Fruit fly (Drosophila melanogaster): ENCODE data around the gene CG33271.

CG33271 gene

dm6 chr3L:11533704-11534319 lies 43.5 kb downstream of the CG33271 start (continued):
- TF ChIP-seq Trl (optimal IDR thresholded peaks at IDR 0.05) (no peak), Trl (GFP tag; optimal IDR thresholded peaks at IDR 0.05) (peak; percentile 38), CG11696 (GFP tag; IDR thresholded peaks at IDR 0.05) (no peak), HLH4C (GFP tag; IDR thresholded peaks at IDR 0.05; ENCODE audit: partially characterized antibody) (no peak), her (GFP tag; optimal IDR thresholded peaks at IDR 0.05) (no peak), CG16779 (GFP tag; IDR thresholded peaks at IDR 0.05) (no peak), Sox102F (GFP tag; optimal IDR thresholded peaks at IDR 0.05) (peak; percentile 48), CG33557 (GFP tag; optimal IDR thresholded peaks at IDR 0.05) (no peak), repo (GFP tag; optimal IDR thresholded peaks at IDR 0.05) (no peak), CG5953 (GFP tag; IDR thresholded peaks at IDR 0.05) (no peak), insv (GFP tag; optimal IDR thresholded peaks at IDR 0.05) (no peak), jigr1 (GFP tag; IDR thresholded peaks at IDR 0.05) (no peak), Hr51 (GFP tag; optimal IDR thresholded peaks at IDR 0.05) (peak in 1 of 2 experiments; percentile 64), pan (optimal IDR thresholded peaks at IDR 0.05) (no peak), pan (GFP tag; optimal IDR thresholded peaks at IDR 0.05 in 1 of 2, IDR thresholded peaks at IDR 0.05 in 1 of 2) (peak in 1 of 2 experiments; percentile 6), croc (GFP tag; conservative IDR thresholded peaks at IDR 0.05) (no peak), CG13287 (GFP tag; IDR thresholded peaks at IDR 0.05; ENCODE audit: partially characterized antibody) (no peak), CG9876 (GFP tag; optimal IDR thresholded peaks at IDR 0.05) (no peak), CG6765 (GFP tag; optimal IDR thresholded peaks at IDR 0.05) (peak; percentile 22), CG4617 (GFP tag; optimal IDR thresholded peaks at IDR 0.05; ENCODE audit: borderline replicate concordance) (no peak), CG10654 (GFP tag; optimal IDR thresholded peaks at IDR 0.05) (no peak), danr (GFP tag; IDR thresholded peaks at IDR 0.05) (no peak), CkIIα-i1 (GFP tag; IDR thresholded peaks at IDR 0.05) (no peak), shn (GFP tag; optimal IDR thresholded peaks at IDR 0.05) (no peak), emc (GFP tag; optimal IDR thresholded peaks at IDR 0.05) (no peak), CG10147 (GFP tag; optimal IDR thresholded peaks at IDR 0.05) (peak; percentile 23), CG5245 (GFP tag; optimal IDR thresholded peaks at IDR 0.05) (no peak), CG1602 (GFP tag; optimal IDR thresholded peaks at IDR 0.05) (no peak), Doc2 (GFP tag; IDR thresholded peaks at IDR 0.05) (no peak), CG12659 (GFP tag; optimal IDR thresholded peaks at IDR 0.05) (peak; percentile 38), CG2120 (GFP tag; optimal IDR thresholded peaks at IDR 0.05) (peak; percentile 75), CG2889 (GFP tag; IDR thresholded peaks at IDR 0.05) (no peak), CG4730 (GFP tag; IDR thresholded peaks at IDR 0.05) (no peak), amos (GFP tag; IDR thresholded peaks at IDR 0.05; ENCODE audit: partially characterized antibody) (no peak), CG8388 (GFP tag; optimal IDR thresholded peaks at IDR 0.05) (no peak), CG15269 (tag; optimal IDR thresholded peaks at IDR 0.05) (peak; percentile 76), sqz (GFP tag; optimal IDR thresholded peaks at IDR 0.05) (no peak), abd-A (tag; optimal IDR thresholded peaks at IDR 0.05) (peak; percentile 16), CG14441 (GFP tag; IDR thresholded peaks at IDR 0.05) (no peak), gcm2 (GFP tag; optimal IDR thresholded peaks at IDR 0.05) (no peak), unc-4 (GFP tag; IDR thresholded peaks at IDR 0.05; ENCODE audit: partially characterized antibody) (no peak), CG7357 (GFP tag; IDR thresholded peaks at IDR 0.05) (no peak), CG13424 (tag; optimal IDR thresholded peaks at IDR 0.05) (peak; percentile 56), caup (GFP tag; optimal IDR thresholded peaks at IDR 0.05; ENCODE audit: severe bottlenecking) (peak; percentile 41), CG8944 (GFP tag; optimal IDR thresholded peaks at IDR 0.05) (no peak), CG3726 (GFP tag; IDR thresholded peaks at IDR 0.05) (no peak), nom (GFP tag; optimal IDR thresholded peaks at IDR 0.05) (no peak), Med (GFP tag) (peak; percentile 84), zfh1 (GFP tag; IDR thresholded peaks at IDR 0.05) (no peak), Fer3 (tag; optimal IDR thresholded peaks at IDR 0.05) (peak; percentile 41), Antp (GFP tag; optimal IDR thresholded peaks at IDR 0.05) (no peak)

Measured in whole organism, embryonic.